Fruit fly (Drosophila melanogaster): ENCODE measurements around the gene YL-1.
A peak's percentile ranks its signal among the peaks of the same experiment; 100 is the strongest.

Gene YL-1

dm6 chr2L:11003925-11004673, 33.9 kb downstream of the YL-1 start, which contains the start of gene RpL9 (continued):
- peak; percentile 51 for TF ChIP-seq Elba2 (GFP tag; optimal IDR thresholded peaks at IDR 0.05)
- TF ChIP-seq CG34224 (GFP tag; IDR thresholded peaks at IDR 0.05; ENCODE audit: partially characterized antibody) = no peak
- TF ChIP-seq Kr (GFP tag; optimal IDR thresholded peaks at IDR 0.05) = no peak
- no peak for TF ChIP-seq D19A (tag; optimal IDR thresholded peaks at IDR 0.05)
- TF ChIP-seq Mrtf (GFP tag; IDR thresholded peaks at IDR 0.05) = no peak
- TF ChIP-seq Ptx1 (GFP tag; IDR thresholded peaks at IDR 0.05) = no peak
- no peak for TF ChIP-seq Abd-B (GFP tag; optimal IDR thresholded peaks at IDR 0.05)
- peak; percentile 94 for TF ChIP-seq Ets65A (GFP tag)
- peak; percentile 30 for TF ChIP-seq CG4617 (GFP tag; optimal IDR thresholded peaks at IDR 0.05; ENCODE audit: borderline replicate concordance)
- no peak for TF ChIP-seq Poxn (GFP tag; IDR thresholded peaks at IDR 0.05)
- peak; percentile 54 for TF ChIP-seq CG10274 (GFP tag; optimal IDR thresholded peaks at IDR 0.05)
- TF ChIP-seq tll (GFP tag; optimal IDR thresholded peaks at IDR 0.05) = no peak
- peak; percentile 17 for TF ChIP-seq repo (GFP tag; optimal IDR thresholded peaks at IDR 0.05)
- no peak for TF ChIP-seq ash1 (GFP tag; optimal IDR thresholded peaks at IDR 0.05)
- no peak for TF ChIP-seq CG12155 (GFP tag; optimal IDR thresholded peaks at IDR 0.05)
- peak; percentile 71 for TF ChIP-seq CG18011 (GFP tag; optimal IDR thresholded peaks at IDR 0.05)
- no peak for TF ChIP-seq CG4404 (GFP tag; IDR thresholded peaks at IDR 0.05)
- TF ChIP-seq CG1647 (GFP tag; optimal IDR thresholded peaks at IDR 0.05) = peak; percentile 50
- TF ChIP-seq crc (GFP tag; optimal IDR thresholded peaks at IDR 0.05) = peak; percentile 28
- peak; percentile 51; the same call in 1 of the 3 replicates for TF ChIP-seq CG11695 (GFP tag; IDR thresholded peaks at IDR 0.05)
- no peak for TF ChIP-seq CG16813 (GFP tag; IDR thresholded peaks at IDR 0.05; ENCODE audit: partially characterized antibody)
- TF ChIP-seq nerfin-1 (tag; optimal IDR thresholded peaks at IDR 0.05) = peak; percentile 70
- TF ChIP-seq Dbx (GFP tag; IDR thresholded peaks at IDR 0.05) = no peak; the same call in 2 of the 3 replicates
- TF ChIP-seq CG10431 (GFP tag; optimal IDR thresholded peaks at IDR 0.05) = peak; percentile 82
- TF ChIP-seq CG11560 (tag; IDR thresholded peaks at IDR 0.05) = no peak
- peak; percentile 57; the same call in 1 of the 2 replicates for TF ChIP-seq seq (GFP tag; IDR thresholded peaks at IDR 0.05)
- no peak for TF ChIP-seq tup (GFP tag; optimal IDR thresholded peaks at IDR 0.05)
- TF ChIP-seq slbo (GFP tag; IDR thresholded peaks at IDR 0.05) = no peak
- TF ChIP-seq CG12942 (GFP tag; optimal IDR thresholded peaks at IDR 0.05) = no peak
- TF ChIP-seq CG9215 (GFP tag; IDR thresholded peaks at IDR 0.05) = no peak
- peak; percentile 34 for TF ChIP-seq CG18764 (GFP tag; optimal IDR thresholded peaks at IDR 0.05)
- TF ChIP-seq nom (GFP tag; optimal IDR thresholded peaks at IDR 0.05) = peak; percentile 88
- peak; percentile 73 for TF ChIP-seq Atf6 (GFP tag; IDR thresholded peaks at IDR 0.05)
- TF ChIP-seq CG17912 (GFP tag; optimal IDR thresholded peaks at IDR 0.05) = peak; percentile 91
- TF ChIP-seq phol (tag; optimal IDR thresholded peaks at IDR 0.05) = peak; percentile 61
- no peak for TF ChIP-seq ci (GFP tag; IDR thresholded peaks at IDR 0.05)
- TF ChIP-seq Sin3A (optimal IDR thresholded peaks at IDR 0.05) = peak; percentile 30
- peak; percentile 63 for TF ChIP-seq CG8359 (GFP tag; optimal IDR thresholded peaks at IDR 0.05; ENCODE audit: borderline replicate concordance)
- peak; percentile 89 for TF ChIP-seq CG6813 (GFP tag; optimal IDR thresholded peaks at IDR 0.05)
- TF ChIP-seq knrl (GFP tag; IDR thresholded peaks at IDR 0.05; ENCODE audit: partially characterized antibody) = no peak
- peak; percentile 58 for TF ChIP-seq CG6254 (GFP tag; optimal IDR thresholded peaks at IDR 0.05)
- peak; percentile 85 for TF ChIP-seq onecut (GFP tag; IDR thresholded peaks at IDR 0.05)
- no peak for TF ChIP-seq ATbp (GFP tag; optimal IDR thresholded peaks at IDR 0.05)
- no peak for TF ChIP-seq Dll (GFP tag; IDR thresholded peaks at IDR 0.05; ENCODE audit: partially characterized antibody)
- TF ChIP-seq CG13123 (GFP tag; optimal IDR thresholded peaks at IDR 0.05) = no peak
- TF ChIP-seq Lpt (GFP tag; optimal IDR thresholded peaks at IDR 0.05) = no peak
- TF ChIP-seq p53 (GFP tag; optimal IDR thresholded peaks at IDR 0.05) = peak; percentile 80
- no peak for TF ChIP-seq CG2129 (GFP tag; IDR thresholded peaks at IDR 0.05; ENCODE audit: partially characterized antibody)
- peak; percentile 60 for TF ChIP-seq maf-S (GFP tag; optimal IDR thresholded peaks at IDR 0.05)
